Worm (Caenorhabditis elegans) whole organism, mixed stage, embryonic: ENCODE measurements around the gene Y57G11C.38.

Experiments
- M03D4.4 ChIP-seq: sonication (generic microtip); optimal IDR thresholded peaks from 2 replicates; lab custom pipeline; 2017; ENCODE audit warnings: mild to moderate bottlenecking, missing genetic modification characterization, missing compliant biosample characterization
- bed-3 ChIP-seq: fragments of 200-800 bp; sonication (Bioruptor generic); optimal IDR thresholded peaks from 3 replicates; lab custom pipeline; 2018; ENCODE audit warnings: mild to moderate bottlenecking, missing genetic modification characterization, moderate library complexity, missing compliant biosample characterization
- blmp-1 ChIP-seq: fragments of 150-350 bp; optimal IDR thresholded peaks from 2 replicates; lab custom pipeline; 2014; ENCODE audit warnings: missing biosample characterization, missing genetic modification characterization
- ceh-39 ChIP-seq: fragments of 150-350 bp; optimal IDR thresholded peaks from 2 replicates; lab custom pipeline; 2014; ENCODE audit warnings: missing biosample characterization, missing genetic modification characterization
- ceh-43 ChIP-seq: fragments of 200-800 bp; sonication (Bioruptor generic); optimal IDR thresholded peaks from 2 replicates; lab custom pipeline; 2018; ENCODE audit warnings: mild to moderate bottlenecking, missing genetic modification characterization, moderate library complexity, missing compliant biosample characterization
- ceh-83 ChIP-seq: fragments of 200-800 bp; sonication (Bioruptor generic); optimal IDR thresholded peaks from 2 replicates; lab custom pipeline; 2018; ENCODE audit warnings: mild to moderate bottlenecking, missing genetic modification characterization, missing compliant biosample characterization
- ces-1 ChIP-seq: fragments of 150-350 bp; optimal IDR thresholded peaks from 2 replicates; lab custom pipeline; 2014; ENCODE audit warnings: missing biosample characterization, missing genetic modification reagents, missing genetic modification characterization
- cnd-1 ChIP-seq: fragments of 200-800 bp; sonication (Bioruptor generic); optimal IDR thresholded peaks from 2 replicates; lab custom pipeline; 2018; ENCODE audit warnings: mild to moderate bottlenecking, missing genetic modification characterization, missing compliant biosample characterization
- drap-1 ChIP-seq: fragments of 200-800 bp; sonication (Bioruptor generic); optimal IDR thresholded peaks from 3 replicates; lab custom pipeline; 2018; ENCODE audit warnings: mild to moderate bottlenecking, missing genetic modification characterization, missing compliant biosample characterization
- elt-1 ChIP-seq: sonication (generic microtip); optimal IDR thresholded peaks from 2 replicates; lab custom pipeline; 2017; ENCODE audit warnings: missing genetic modification characterization, mild to moderate bottlenecking, missing compliant biosample characterization, antibody characterized with exemption, moderate library complexity, borderline replicate concordance; ENCODE audit not compliant: insufficient read depth
- elt-3 ChIP-seq: fragments of 150-350 bp; optimal IDR thresholded peaks from 2 replicates; lab custom pipeline; 2014; ENCODE audit warnings: missing biosample characterization, missing genetic modification characterization
- flh-1 ChIP-seq: fragments of 200-800 bp; sonication (Bioruptor generic); optimal IDR thresholded peaks from 2 replicates; lab custom pipeline; 2018; ENCODE audit warnings: mild to moderate bottlenecking, missing genetic modification characterization, moderate library complexity, missing compliant biosample characterization
- ham-2 ChIP-seq: fragments of 200-800 bp; sonication (Bioruptor generic); optimal IDR thresholded peaks from 2 replicates; lab custom pipeline; 2018; ENCODE audit warnings: mild to moderate bottlenecking, missing genetic modification characterization, missing compliant biosample characterization
- hlh-1 ChIP-seq: fragments of 150-350 bp; optimal IDR thresholded peaks from 2 replicates; lab custom pipeline; 2014; ENCODE audit warnings: missing biosample characterization, missing genetic modification reagents, missing genetic modification characterization
- lin-13 ChIP-seq: fragments of 150-350 bp; optimal IDR thresholded peaks from 2 replicates; lab custom pipeline; 2014; ENCODE audit warnings: missing biosample characterization, missing genetic modification characterization
- lin-32 ChIP-seq: fragments of 200-800 bp; sonication (Bioruptor generic); optimal IDR thresholded peaks from 2 replicates; lab custom pipeline; 2018; ENCODE audit warnings: mild to moderate bottlenecking, missing genetic modification characterization, missing compliant biosample characterization
- lsy-2 ChIP-seq: fragments of 150-350 bp; optimal IDR thresholded peaks from 2 replicates; lab custom pipeline; 2014; ENCODE audit warnings: missing biosample characterization, missing genetic modification characterization
- mab-5 ChIP-seq: fragments of 150-350 bp; optimal IDR thresholded peaks from 2 replicates; lab custom pipeline; 2014; ENCODE audit warnings: missing biosample characterization, missing genetic modification characterization
- mep-1 ChIP-seq: fragments of 150-350 bp; optimal IDR thresholded peaks from 2 replicates; lab custom pipeline; 2017; ENCODE audit warnings: missing biosample characterization, missing genetic modification reagents, missing genetic modification characterization, inconsistent platforms
- mls-2 ChIP-seq: sonication (generic microtip); optimal IDR thresholded peaks from 2 replicates; lab custom pipeline; 2016; ENCODE audit warnings: mild to moderate bottlenecking, missing genetic modification characterization, moderate library complexity, missing compliant biosample characterization
- nhr-12 ChIP-seq: fragments of 150-350 bp; optimal IDR thresholded peaks from 2 replicates; lab custom pipeline; 2014; ENCODE audit warnings: missing biosample characterization, missing genetic modification characterization
- nhr-2 ChIP-seq: fragments of 150-350 bp; optimal IDR thresholded peaks from 2 replicates; lab custom pipeline; 2014; ENCODE audit warnings: missing biosample characterization, missing genetic modification characterization
- nhr-237 ChIP-seq: fragments of 150-350 bp; optimal IDR thresholded peaks from 2 replicates; lab custom pipeline; 2014; ENCODE audit warnings: missing biosample characterization, missing genetic modification characterization
- nhr-28 ChIP-seq: fragments of 150-350 bp; optimal IDR thresholded peaks from 2 replicates; lab custom pipeline; 2014; ENCODE audit warnings: missing biosample characterization, missing genetic modification characterization
- nhr-76 ChIP-seq: sonication (generic microtip); optimal IDR thresholded peaks from 2 replicates; lab custom pipeline; 2017; ENCODE audit warnings: missing biosample characterization, missing genetic modification characterization
- pha-4 ChIP-seq: fragments of 150-350 bp; optimal IDR thresholded peaks from 2 replicates; lab custom pipeline; 2018; ENCODE audit warnings: missing biosample characterization, missing genetic modification reagents, missing genetic modification characterization
- sem-2 ChIP-seq: fragments of 200-800 bp; sonication (Bioruptor generic); optimal IDR thresholded peaks from 2 replicates; lab custom pipeline; 2018; ENCODE audit warnings: mild to moderate bottlenecking, missing genetic modification characterization, missing compliant biosample characterization
- snpc-4 ChIP-seq: fragments of 150-350 bp; optimal IDR thresholded peaks from 2 replicates; lab custom pipeline; 2014; ENCODE audit warnings: missing biosample characterization, missing genetic modification characterization
- sptf-1 ChIP-seq: sonication (generic microtip); optimal IDR thresholded peaks from 2 replicates; lab custom pipeline; 2017; ENCODE audit warnings: mild to moderate bottlenecking, missing genetic modification characterization, moderate library complexity, missing compliant biosample characterization
- tbx-8 ChIP-seq: fragments of 200-800 bp; sonication (Bioruptor generic); optimal IDR thresholded peaks from 2 replicates; lab custom pipeline; 2018; ENCODE audit warnings: mild to moderate bottlenecking, missing genetic modification characterization, moderate library complexity, missing compliant biosample characterization
- unc-120 ChIP-seq: sonication (generic microtip); optimal IDR thresholded peaks from 2 replicates; lab custom pipeline; 2017; ENCODE audit warnings: missing genetic modification characterization, missing compliant biosample characterization; ENCODE audit not compliant: poor library complexity, severe bottlenecking
- unc-39 ChIP-seq: fragments of 150-350 bp; optimal IDR thresholded peaks from 2 replicates; lab custom pipeline; 2014; ENCODE audit warnings: missing biosample characterization, missing genetic modification characterization
- unc-62 ChIP-seq: fragments of 150-350 bp; optimal IDR thresholded peaks from 2 replicates; lab custom pipeline; 2014; ENCODE audit warnings: missing biosample characterization, missing genetic modification reagents, missing genetic modification characterization
- zip-8 ChIP-seq: fragments of 150-350 bp; optimal IDR thresholded peaks from 2 replicates; lab custom pipeline; 2014; ENCODE audit warnings: missing biosample characterization, missing genetic modification characterization
- ztf-11 ChIP-seq: fragments of 150-350 bp; optimal IDR thresholded peaks from 2 replicates; lab custom pipeline; 2014; ENCODE audit warnings: missing biosample characterization, missing genetic modification characterization

Y57G11C.38 gene

DNA sequence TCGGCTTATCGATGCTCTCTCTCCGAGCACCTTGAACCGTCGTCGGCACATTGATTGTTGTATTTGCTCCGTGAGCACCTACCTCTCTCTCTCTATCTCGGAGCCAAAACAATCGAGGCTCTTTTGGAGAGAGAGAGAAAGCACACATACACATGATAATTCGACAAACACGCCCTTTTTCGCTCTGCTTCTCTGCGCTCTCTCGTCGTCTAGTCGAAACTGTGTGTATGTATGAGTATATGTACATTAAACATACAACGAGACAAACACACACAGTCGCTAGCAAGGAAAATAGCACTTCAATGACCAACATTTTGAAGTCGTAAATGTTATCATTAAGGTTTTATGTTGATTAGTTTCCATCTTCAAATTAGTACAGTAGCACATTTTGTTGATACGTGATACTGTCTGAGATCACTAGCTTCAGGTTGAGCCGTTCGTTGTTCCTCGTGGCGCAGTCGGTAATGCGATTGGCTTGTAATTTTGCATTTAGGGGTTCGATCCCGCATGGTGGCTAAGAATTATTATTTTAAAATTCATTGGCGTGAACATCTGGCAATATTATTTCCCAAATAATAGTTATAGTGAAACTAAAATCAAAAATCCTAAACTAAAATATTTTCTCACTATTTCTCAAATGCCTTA lies 12.8 kb downstream of the Y57G11C.38 start:
- no peak for TF ChIP-seq nhr-12 (tag; lab: Kevin White, UChicago)
- no peak for TF ChIP-seq snpc-4 (tag; lab: Kevin White, UChicago)
- peak; percentile 37 for TF ChIP-seq drap-1 (GFP tag; lab: Kevin White, UChicago)
- no peak for TF ChIP-seq blmp-1 (tag; lab: Kevin White, UChicago)
- TF ChIP-seq ceh-43 (GFP tag; lab: Kevin White, UChicago): no peak
- TF ChIP-seq hlh-1: no peak
- no peak for TF ChIP-seq lsy-2 (tag; lab: Kevin White, UChicago)
- TF ChIP-seq flh-1 (GFP tag; lab: Kevin White, UChicago): no peak
- TF ChIP-seq lin-13 (tag; lab: Kevin White, UChicago): no peak
- TF ChIP-seq unc-120 (tag; lab: Kevin White, UChicago): peak; percentile 11
- TF ChIP-seq zip-8 (tag; lab: Kevin White, UChicago): no peak
- TF ChIP-seq ceh-83 (GFP tag; lab: Kevin White, UChicago): no peak
- TF ChIP-seq nhr-2 (tag; lab: Kevin White, UChicago): no peak
- no peak for TF ChIP-seq elt-1
- TF ChIP-seq mls-2 (tag; lab: Kevin White, UChicago): no peak
- TF ChIP-seq elt-3 (tag; lab: Kevin White, UChicago): no peak
- TF ChIP-seq nhr-237 (tag; lab: Kevin White, UChicago): peak; percentile 72
- TF ChIP-seq lin-32 (GFP tag; lab: Kevin White, UChicago): no peak
- no peak for TF ChIP-seq sem-2 (GFP tag; lab: Kevin White, UChicago)
- peak; percentile 30 for TF ChIP-seq ces-1 (GFP tag; lab: Kevin White, UChicago)
- no peak for TF ChIP-seq unc-39
- no peak for TF ChIP-seq unc-62 (GFP tag; lab: Kevin White, UChicago)
- TF ChIP-seq cnd-1 (tag; lab: Kevin White, UChicago): no peak
- peak; percentile 95 for TF ChIP-seq pha-4
- TF ChIP-seq nhr-28 (tag; lab: Kevin White, UChicago): no peak
- no peak for TF ChIP-seq tbx-8
- no peak for TF ChIP-seq mep-1 (tag; lab: Kevin White, UChicago)
- TF ChIP-seq sptf-1 (tag; lab: Kevin White, UChicago): no peak
- peak; percentile 13 for TF ChIP-seq ham-2 (GFP tag; lab: Kevin White, UChicago)
- TF ChIP-seq ceh-39 (tag; lab: Kevin White, UChicago): no peak
- TF ChIP-seq nhr-76 (tag; lab: Kevin White, UChicago): no peak
- peak; percentile 6 for TF ChIP-seq M03D4.4 (tag; lab: Kevin White, UChicago)

DNA sequence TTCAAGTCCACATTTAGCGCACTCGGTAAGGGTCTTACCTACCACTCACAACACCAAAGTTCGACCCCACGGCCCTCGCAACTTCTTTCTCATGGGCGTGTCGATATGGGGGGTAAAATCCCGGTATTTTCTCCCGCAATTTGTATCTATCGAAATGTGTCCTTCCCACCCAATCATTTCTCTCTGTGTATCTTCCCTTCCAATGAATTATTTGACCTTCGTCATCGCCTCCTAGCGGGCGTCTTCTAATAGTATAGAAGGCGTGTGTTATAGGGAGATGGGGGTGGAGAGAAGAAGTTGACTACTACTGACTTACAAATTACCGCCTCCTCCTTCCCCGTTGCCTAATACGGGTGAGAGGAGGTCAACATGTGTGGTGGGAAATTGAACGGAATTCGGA lies 14.4 kb downstream of the Y57G11C.38 start:
- no peak for TF ChIP-seq elt-1
- no peak for TF ChIP-seq nhr-237 (tag; lab: Kevin White, UChicago)
- no peak for TF ChIP-seq blmp-1 (tag; lab: Kevin White, UChicago)
- TF ChIP-seq sptf-1 (tag; lab: Kevin White, UChicago): peak; percentile 30
- TF ChIP-seq lin-13 (tag; lab: Kevin White, UChicago): no peak
- no peak for TF ChIP-seq elt-3 (tag; lab: Kevin White, UChicago)
- no peak for TF ChIP-seq nhr-28 (tag; lab: Kevin White, UChicago)
- peak; percentile 66 for TF ChIP-seq ces-1 (GFP tag; lab: Kevin White, UChicago)
- peak; percentile 4 for TF ChIP-seq cnd-1 (tag; lab: Kevin White, UChicago)
- no peak for TF ChIP-seq unc-39
- peak; percentile 45 for TF ChIP-seq ham-2 (GFP tag; lab: Kevin White, UChicago)
- no peak for TF ChIP-seq pha-4
- no peak for TF ChIP-seq hlh-1
- TF ChIP-seq sem-2 (GFP tag; lab: Kevin White, UChicago): no peak
- peak; percentile 17 for TF ChIP-seq mls-2 (tag; lab: Kevin White, UChicago)
- no peak for TF ChIP-seq ztf-11 (tag; lab: Kevin White, UChicago)
- TF ChIP-seq lin-32 (GFP tag; lab: Kevin White, UChicago): no peak

DNA sequence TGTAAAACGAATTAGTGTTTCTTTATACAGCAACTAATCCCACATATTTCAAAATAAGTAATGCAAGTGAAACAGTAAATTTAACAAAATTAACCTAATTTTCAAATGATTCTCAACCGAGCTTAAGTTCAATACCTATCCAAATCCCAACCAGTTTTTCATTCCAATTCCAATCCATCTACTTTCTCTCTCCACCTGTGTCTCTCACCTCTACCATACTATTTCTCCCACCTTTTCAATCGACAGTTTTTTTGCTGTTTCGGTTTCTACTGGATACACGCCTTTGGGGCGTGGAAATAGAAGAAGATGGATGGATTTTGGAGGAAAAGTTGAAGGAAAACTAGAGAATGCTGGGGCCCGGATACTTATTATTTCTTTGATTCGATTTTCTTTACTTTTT lies 15.4 kb downstream of the Y57G11C.38 start:
- TF ChIP-seq mep-1 (tag; lab: Kevin White, UChicago): no peak
- no peak for TF ChIP-seq mls-2 (tag; lab: Kevin White, UChicago)
- TF ChIP-seq bed-3 (GFP tag; lab: Kevin White, UChicago): no peak
- TF ChIP-seq ztf-11 (tag; lab: Kevin White, UChicago): no peak
- TF ChIP-seq mab-5 (tag; lab: Kevin White, UChicago): no peak
- no peak for TF ChIP-seq tbx-8
- TF ChIP-seq flh-1 (GFP tag; lab: Kevin White, UChicago): no peak
- TF ChIP-seq ceh-83 (GFP tag; lab: Kevin White, UChicago): no peak
- no peak for TF ChIP-seq sem-2 (GFP tag; lab: Kevin White, UChicago)
- TF ChIP-seq unc-62 (GFP tag; lab: Kevin White, UChicago): no peak
- no peak for TF ChIP-seq drap-1 (GFP tag; lab: Kevin White, UChicago)
- no peak for TF ChIP-seq elt-3 (tag; lab: Kevin White, UChicago)
- no peak for TF ChIP-seq elt-1
- no peak for TF ChIP-seq nhr-237 (tag; lab: Kevin White, UChicago)
- no peak for TF ChIP-seq lsy-2 (tag; lab: Kevin White, UChicago)
- no peak for TF ChIP-seq zip-8 (tag; lab: Kevin White, UChicago)
- no peak for TF ChIP-seq ceh-43 (GFP tag; lab: Kevin White, UChicago)
